Worm (Caenorhabditis elegans): ENCODE measurements around the gene abhd-3.2.

abhd-3.2 gene

ce11 chrX:1010627-1011452 lies 33.0 kb upstream of the abhd-3.2 start:
- no peak for TF ChIP-seq dmd-4 (tag; optimal IDR thresholded peaks at IDR 0.05)
- peak; percentile 23 for TF ChIP-seq C34F6.9 (tag; optimal IDR thresholded peaks at IDR 0.05)
- TF ChIP-seq lin-39 (tag; optimal IDR thresholded peaks at IDR 0.05) = no peak
- peak; percentile 80 for TF ChIP-seq nhr-21 (tag; optimal IDR thresholded peaks at IDR 0.05)
- no peak for TF ChIP-seq alr-1 (tag; optimal IDR thresholded peaks at IDR 0.05)
- no peak for TF ChIP-seq peb-1 (tag; optimal IDR thresholded peaks at IDR 0.05)
- TF ChIP-seq nhr-6 (tag; optimal IDR thresholded peaks at IDR 0.05) = peak; percentile 38
- TF ChIP-seq nhr-237 (tag; optimal IDR thresholded peaks at IDR 0.05) = no peak
- peak in 1 of 2 experiments; percentile 8 for TF ChIP-seq lsy-2 (tag; optimal IDR thresholded peaks at IDR 0.05)
- TF ChIP-seq snpc-4 (tag; optimal IDR thresholded peaks at IDR 0.05) = no peak
- TF ChIP-seq F13H6.1 (tag; optimal IDR thresholded peaks at IDR 0.05) = peak; percentile 49
- no peak for TF ChIP-seq nhr-11 (tag; optimal IDR thresholded peaks at IDR 0.05)
- TF ChIP-seq aly-2 (tag; optimal IDR thresholded peaks at IDR 0.05) = no peak
- no peak for TF ChIP-seq unc-55 (GFP tag; optimal IDR thresholded peaks at IDR 0.05)
- no peak for TF ChIP-seq nhr-12 (tag; optimal IDR thresholded peaks at IDR 0.05)
- no peak for TF ChIP-seq ztf-4 (tag; optimal IDR thresholded peaks at IDR 0.05)
- TF ChIP-seq egl-27 (tag; optimal IDR thresholded peaks at IDR 0.05) = peak; percentile 37
- TF ChIP-seq zag-1 (tag; optimal IDR thresholded peaks at IDR 0.05) = no peak
- no peak for TF ChIP-seq sem-4 (tag; optimal IDR thresholded peaks at IDR 0.05)
- TF ChIP-seq nhr-77 (tag; optimal IDR thresholded peaks at IDR 0.05) = no peak
- TF ChIP-seq R02D3.7 (tag; optimal IDR thresholded peaks at IDR 0.05) = no peak
- no peak for TF ChIP-seq mdl-1 (tag; optimal IDR thresholded peaks at IDR 0.05)
- TF ChIP-seq ceh-82 (tag; optimal IDR thresholded peaks at IDR 0.05) = no peak
- TF ChIP-seq sma-3 (GFP tag; optimal IDR thresholded peaks at IDR 0.05) = peak; percentile 77
- peak; percentile 20 for TF ChIP-seq blmp-1 (tag; optimal IDR thresholded peaks at IDR 0.05; ENCODE audit: insufficient read depth)
- peak; percentile 79 for TF ChIP-seq crh-2 (tag; optimal IDR thresholded peaks at IDR 0.05)
- TF ChIP-seq elt-1 (tag; optimal IDR thresholded peaks at IDR 0.05) = no peak
- TF ChIP-seq elt-3 (tag; optimal IDR thresholded peaks at IDR 0.05) = no peak
- peak; percentile 72 for TF ChIP-seq nhr-25 (tag; optimal IDR thresholded peaks at IDR 0.05)
- TF ChIP-seq nhr-10 (tag; optimal IDR thresholded peaks at IDR 0.05) = no peak
- no peak for TF ChIP-seq lin-13 (GFP tag; optimal IDR thresholded peaks at IDR 0.05)
- no peak for TF ChIP-seq mab-5 (tag; optimal IDR thresholded peaks at IDR 0.05)
- TF ChIP-seq nhr-23 (tag; optimal IDR thresholded peaks at IDR 0.05) = no peak
- peak; percentile 70 for TF ChIP-seq nhr-129 (tag; optimal IDR thresholded peaks at IDR 0.05)
- no peak for TF ChIP-seq mbf-1 (tag; optimal IDR thresholded peaks at IDR 0.05)
- peak; percentile 72 for TF ChIP-seq gmeb-1 (tag; optimal IDR thresholded peaks at IDR 0.05)
- TF ChIP-seq unc-62 (GFP tag; optimal IDR thresholded peaks at IDR 0.05) = no peak
- no peak for TF ChIP-seq unc-39 (tag; optimal IDR thresholded peaks at IDR 0.05)
- TF ChIP-seq fos-1 (tag; optimal IDR thresholded peaks at IDR 0.05) = peak; percentile 73
- TF ChIP-seq ZK546.5 (tag; optimal IDR thresholded peaks at IDR 0.05) = no peak
- no peak for TF ChIP-seq ztf-11 (tag; optimal IDR thresholded peaks at IDR 0.05)
- no peak for TF ChIP-seq Y55F3AM.14 (GFP tag; optimal IDR thresholded peaks at IDR 0.05)
- no peak for TF ChIP-seq skn-1 (tag; optimal IDR thresholded peaks at IDR 0.05)
- TF ChIP-seq lin-11 (tag; optimal IDR thresholded peaks at IDR 0.05) = no peak
- TF ChIP-seq sma-9 (GFP tag; optimal IDR thresholded peaks at IDR 0.05) = peak; percentile 70
- no peak for TF ChIP-seq sma-9 (tag; optimal IDR thresholded peaks at IDR 0.05)
- TF ChIP-seq ztf-1 (GFP tag; conservative IDR thresholded peaks at IDR 0.05) = no peak
- no peak for TF ChIP-seq ceh-16 (tag; optimal IDR thresholded peaks at IDR 0.05)
- TF ChIP-seq ama-1 (optimal IDR thresholded peaks at IDR 0.05) = peak; percentile 28

Measured in whole organism, L2 larva.